Worm (Caenorhabditis elegans) whole organism, L3 larva: ENCODE results near the gene T19H5.4.

Source experiments
- aly-2 ChIP-seq: fragments of 150-350 bp; optimal IDR thresholded peaks from 2 replicates; lab custom pipeline; 2014; ENCODE audit warnings: missing biosample characterization, missing genetic modification characterization
- egl-27 ChIP-seq: sonication (generic microtip); optimal IDR thresholded peaks from 4 replicates; lab custom pipeline; 2017; ENCODE audit warnings: missing biosample characterization, missing genetic modification reagents, missing genetic modification characterization
- sea-2 ChIP-seq: fragments of 150-350 bp; sonication (generic microtip); optimal IDR thresholded peaks from 4 replicates; lab custom pipeline; 2014; ENCODE audit warnings: missing biosample characterization, missing genetic modification reagents, missing genetic modification characterization
- unc-62 ChIP-seq: fragments of 150-350 bp; sonication (generic microtip); optimal IDR thresholded peaks from 4 replicates; lab custom pipeline; 2014; ENCODE audit warnings: missing biosample characterization, missing genetic modification reagents, missing genetic modification characterization

ce11 chrII:9470027-9470426 is 17.2 kb downstream of the T19H5.4 start, which contains the start of gene T19H5.6:
- TF ChIP-seq sea-2 (GFP tag; lab: Kevin White, UChicago), result no peak
- TF ChIP-seq egl-27, result no peak
- TF ChIP-seq aly-2, result no peak
- no peak for TF ChIP-seq unc-62 (GFP tag; lab: Kevin White, UChicago)
